Worm (Caenorhabditis elegans): Measurements from ENCODE around the gene F23F1.5.

- no peak for TF ChIP-seq snpc-4 (tag; optimal IDR thresholded peaks at IDR 0.05)
- TF ChIP-seq daf-16 (GFP tag; optimal IDR thresholded peaks at IDR 0.05), result no peak
- no peak for TF ChIP-seq daf-16 (tag; optimal IDR thresholded peaks at IDR 0.05)
- peak; percentile 16 for TF ChIP-seq mep-1 (tag; optimal IDR thresholded peaks at IDR 0.05)
- TF ChIP-seq lin-13 (GFP tag; optimal IDR thresholded peaks at IDR 0.05), result no peak
- no peak for TF ChIP-seq unc-130 (GFP tag; optimal IDR thresholded peaks at IDR 0.05)
- TF ChIP-seq ztf-11 (tag; optimal IDR thresholded peaks at IDR 0.05), result no peak
- no peak for TF ChIP-seq nhr-10 (tag; optimal IDR thresholded peaks at IDR 0.05)
- TF ChIP-seq ces-1 (GFP tag; optimal IDR thresholded peaks at IDR 0.05), result no peak
- TF ChIP-seq dmd-8 (GFP tag; IDR thresholded peaks at IDR 0.05), result no peak
- no peak for TF ChIP-seq ZK546.5 (tag; optimal IDR thresholded peaks at IDR 0.05)
- no peak for TF ChIP-seq nhr-76 (tag; optimal IDR thresholded peaks at IDR 0.05)
Measured at ce11 chrII:21953-22352, 9.4 kb downstream of the F23F1.5 start.

All from whole organism, L4 larva.